Fruit fly (Drosophila melanogaster) whole organism, embryonic: Measurements from ENCODE around the gene Psf2.

Source experiments
- CG10267 ChIP-seq: fragments of 200-800 bp; sonication (Bioruptor generic); optimal IDR thresholded peaks from 2 replicates; lab custom pipeline; 2018; ENCODE audit warnings: missing biosample characterization, mild to moderate bottlenecking, missing genetic modification characterization, moderate library complexity
- CG11093 ChIP-seq: fragments of 200-800 bp; sonication (Bioruptor generic); IDR thresholded peaks from 3 replicates; pipeline ENCODE4 v1.3.6; 2022; ENCODE audit warnings: missing biosample characterization, missing genetic modification characterization
- CG11398 ChIP-seq: fragments of 200-800 bp; sonication (Bioruptor generic); optimal IDR thresholded peaks from 2 replicates; lab custom pipeline; 2016; ENCODE audit warnings: missing biosample characterization, missing genetic modification characterization
- CG11695 ChIP-seq: fragments of 200-800 bp; sonication (Bioruptor generic); IDR thresholded peaks from 3 replicates; pipeline ENCODE4 v1.3.6; 2022; ENCODE audit warnings: missing biosample characterization, missing genetic modification characterization
- CG12744 ChIP-seq: fragments of 200-800 bp; sonication (Bioruptor generic); optimal IDR thresholded peaks from 2 replicates; lab custom pipeline; 2016; ENCODE audit warnings: missing biosample characterization, missing genetic modification characterization
- CG13624 ChIP-seq: fragments of 200-800 bp; sonication (Bioruptor generic); optimal IDR thresholded peaks from 2 replicates; lab custom pipeline; 2016; ENCODE audit warnings: missing biosample characterization, missing genetic modification characterization
- CG14860 ChIP-seq: fragments of 200-800 bp; sonication (Bioruptor generic); IDR thresholded peaks from 3 replicates; pipeline ENCODE4 v1.3.6; 2022; ENCODE audit warnings: missing biosample characterization, missing genetic modification characterization; ENCODE audit not compliant: partially characterized antibody
- CG15696 ChIP-seq: fragments of 200-800 bp; sonication (Bioruptor generic); optimal IDR thresholded peaks from 2 replicates; lab custom pipeline; 2019; ENCODE audit warnings: missing biosample characterization, mild to moderate bottlenecking, missing genetic modification characterization, moderate library complexity
- CG1832 ChIP-seq: fragments of 200-800 bp; sonication (Bioruptor generic); optimal IDR thresholded peaks from 2 replicates; lab custom pipeline; 2017; ENCODE audit warnings: missing biosample characterization, mild to moderate bottlenecking, missing genetic modification characterization, inconsistent platforms
- CG30431 ChIP-seq: fragments of 200-800 bp; sonication (Bioruptor generic); optimal IDR thresholded peaks from 2 replicates; lab custom pipeline; 2017; ENCODE audit warnings: missing biosample characterization, missing genetic modification characterization
- CG33213 ChIP-seq: fragments of 200-800 bp; sonication (Bioruptor generic); optimal IDR thresholded peaks from 3 replicates; lab custom pipeline; 2016; ENCODE audit warnings: missing biosample characterization, missing genetic modification characterization
- CG42726 ChIP-seq: fragments of 200-800 bp; sonication (Bioruptor generic); IDR thresholded peaks from 2 replicates; pipeline ENCODE4 v1.3.6; 2022; ENCODE audit warnings: missing biosample characterization, missing genetic modification characterization; ENCODE audit not compliant: partially characterized antibody
- CG4424 ChIP-seq: fragments of 200-800 bp; sonication (Bioruptor generic); optimal IDR thresholded peaks from 3 replicates; lab custom pipeline; 2016; ENCODE audit warnings: missing biosample characterization, missing genetic modification characterization
- CG5953 ChIP-seq: fragments of 200-800 bp; sonication (Bioruptor generic); IDR thresholded peaks from 2 replicates; pipeline ENCODE4 v1.3.6; 2022; ENCODE audit warnings: missing biosample characterization, missing genetic modification characterization
- CG6654 ChIP-seq: fragments of 200-800 bp; sonication (Bioruptor generic); optimal IDR thresholded peaks from 2 replicates; lab custom pipeline; 2017; ENCODE audit warnings: missing biosample characterization, mild to moderate bottlenecking, missing genetic modification characterization
- CG8478 ChIP-seq: fragments of >200 bp; optimal IDR thresholded peaks from 2 replicates; lab custom pipeline; 2018
- CG8924 ChIP-seq: fragments of 200-800 bp; optimal IDR thresholded peaks from 3 replicates; lab custom pipeline; 2019; ENCODE audit warnings: missing biosample characterization, mild to moderate bottlenecking, missing genetic modification characterization, moderate library complexity
- Dip3 ChIP-seq: fragments of 200-800 bp; sonication (Bioruptor generic); optimal IDR thresholded peaks from 3 replicates; lab custom pipeline; 2016; ENCODE audit warnings: missing biosample characterization, missing genetic modification characterization
- E2f1 ChIP-seq: fragments of 200-800 bp; sonication (Bioruptor generic); IDR thresholded peaks from 2 replicates; pipeline ENCODE4 v1.3.6; 2022; ENCODE audit warnings: missing biosample characterization, missing genetic modification characterization
- Elba2 ChIP-seq: fragments of 200-800 bp; sonication (Bioruptor generic); optimal IDR thresholded peaks from 3 replicates; lab custom pipeline; 2016; ENCODE audit warnings: missing biosample characterization, missing genetic modification characterization
- Fer2 ChIP-seq: fragments of 200-800 bp; sonication (Bioruptor generic); optimal IDR thresholded peaks from 2 replicates; lab custom pipeline; 2018; ENCODE audit warnings: missing biosample characterization, mild to moderate bottlenecking, missing genetic modification characterization, moderate library complexity
- HHEX ChIP-seq: fragments of 200-800 bp; sonication (Bioruptor generic); optimal IDR thresholded peaks from 3 replicates; lab custom pipeline; 2017; ENCODE audit warnings: missing biosample characterization, mild to moderate bottlenecking, missing genetic modification characterization, missing genetic modification reagents
- Hey ChIP-seq: fragments of 200-800 bp; sonication (Bioruptor generic); optimal IDR thresholded peaks from 3 replicates; lab custom pipeline; 2018; ENCODE audit warnings: missing biosample characterization, mild to moderate bottlenecking, missing genetic modification characterization
- Hr78 ChIP-seq, 2 experiments: fragments of 200-800 bp in 1 of 2; fragments of >200 bp in 1 of 2; sonication (Bioruptor generic) in 1 of 2; optimal IDR thresholded peaks; 2 replicates each; lab custom pipeline; 2017 to 2019; ENCODE audit warnings: missing biosample characterization in 2 of 2, missing genetic modification characterization in 2 of 2, mild to moderate bottlenecking in 1 of 2, moderate library complexity in 1 of 2
- Lhr ChIP-seq: fragments of 200-800 bp; sonication (Bioruptor generic); optimal IDR thresholded peaks from 3 replicates; lab custom pipeline; 2017; ENCODE audit warnings: mild to moderate bottlenecking, missing biosample characterization, missing genetic modification reagents, missing genetic modification characterization
- Mes4 ChIP-seq: fragments of 200-800 bp; sonication (Bioruptor generic); optimal IDR thresholded peaks from 2 replicates; lab custom pipeline; 2016; ENCODE audit warnings: missing biosample characterization, missing genetic modification characterization
- Opbp ChIP-seq: fragments of 200-800 bp; sonication (Bioruptor generic); IDR thresholded peaks from 3 replicates; pipeline ENCODE4 v1.3.6; 2022; ENCODE audit warnings: missing biosample characterization, missing genetic modification characterization; ENCODE audit not compliant: partially characterized antibody
- Sry-β ChIP-seq: fragments of 200-800 bp; sonication (Bioruptor generic); optimal IDR thresholded peaks from 2 replicates; lab custom pipeline; 2018; ENCODE audit warnings: missing biosample characterization, mild to moderate bottlenecking, missing genetic modification characterization, moderate library complexity
- Xbp1 ChIP-seq: fragments of 200-800 bp; sonication (Bioruptor generic); optimal IDR thresholded peaks from 3 replicates; lab custom pipeline; 2016; ENCODE audit warnings: missing biosample characterization, mild to moderate bottlenecking, missing genetic modification characterization
- Xrp1 ChIP-seq: fragments of 200-800 bp; sonication (Bioruptor generic); IDR thresholded peaks from 2 replicates; pipeline ENCODE4 v1.3.6; 2022; ENCODE audit warnings: missing biosample characterization, missing genetic modification characterization
- YL-1 ChIP-seq: fragments of 200-800 bp; sonication (Bioruptor generic); optimal IDR thresholded peaks from 3 replicates; lab custom pipeline; 2017; ENCODE audit warnings: missing biosample characterization, mild to moderate bottlenecking, missing genetic modification characterization
- bsh ChIP-seq, 2 experiments: fragments of 200-800 bp; sonication (Bioruptor generic); optimal IDR thresholded peaks; 2 replicates each; lab custom pipeline; 2017 to 2018; ENCODE audit warnings: mild to moderate bottlenecking in 2 of 2, missing biosample characterization in 2 of 2, missing genetic modification characterization in 2 of 2, moderate library complexity in 1 of 2
- dmrt11E ChIP-seq: fragments of 200-800 bp; sonication (Bioruptor generic); optimal IDR thresholded peaks from 3 replicates; lab custom pipeline; 2018; ENCODE audit warnings: missing biosample characterization, mild to moderate bottlenecking, missing genetic modification characterization, moderate library complexity
- gcm2 ChIP-seq: fragments of 200-800 bp; sonication (Bioruptor generic); optimal IDR thresholded peaks from 2 replicates; lab custom pipeline; 2016; ENCODE audit warnings: missing biosample characterization, missing genetic modification characterization
- grn ChIP-seq: fragments of 200-800 bp; sonication (Bioruptor generic); optimal IDR thresholded peaks from 3 replicates; lab custom pipeline; 2017; ENCODE audit warnings: missing biosample characterization, missing genetic modification characterization
- gro ChIP-seq: fragments of 200-800 bp; sonication (Bioruptor generic); optimal IDR thresholded peaks from 2 replicates; lab custom pipeline; 2016; ENCODE audit warnings: missing biosample characterization, missing genetic modification characterization
- hkb ChIP-seq, 2 experiments: fragments of 200-800 bp in 1 of 2; fragments of >200 bp in 1 of 2; sonication (Bioruptor generic) in 1 of 2; IDR thresholded peaks in 1 of 2; optimal IDR thresholded peaks in 1 of 2; 2 replicates each; pipeline versions ENCODE4 v1.3.6 to Lab custom; 2017 to 2022; ENCODE audit warnings: missing biosample characterization in 1 of 2, missing genetic modification characterization in 1 of 2
- maf-S ChIP-seq: fragments of 200-800 bp; sonication (Bioruptor generic); optimal IDR thresholded peaks from 2 replicates; lab custom pipeline; 2016; ENCODE audit warnings: missing biosample characterization, missing genetic modification characterization
- pum ChIP-seq: fragments of 200-800 bp; sonication (Bioruptor generic); optimal IDR thresholded peaks from 2 replicates; lab custom pipeline; 2016; ENCODE audit warnings: missing biosample characterization, missing genetic modification characterization
- sc ChIP-seq, 3 experiments: fragments of >200 bp in 2 of 3; fragments of 200-800 bp in 1 of 3; sonication (Bioruptor generic) in 1 of 3; optimal IDR thresholded peaks; 2 replicates in 2 of 3; 3 replicates in 1 of 3; lab custom pipeline; 2017; ENCODE audit warnings: mild to moderate bottlenecking in 1 of 3, missing biosample characterization in 1 of 3, missing genetic modification characterization in 1 of 3, missing genetic modification reagents in 1 of 3
- schlank ChIP-seq: fragments of 200-800 bp; sonication (Bioruptor generic); optimal IDR thresholded peaks from 2 replicates; lab custom pipeline; 2018; ENCODE audit warnings: missing biosample characterization, mild to moderate bottlenecking, missing genetic modification characterization
- seq ChIP-seq: fragments of 200-800 bp; sonication (Bioruptor generic); IDR thresholded peaks from 2 replicates; pipeline ENCODE4 v1.3.6; 2022; ENCODE audit warnings: missing biosample characterization, missing genetic modification characterization
- tap ChIP-seq: fragments of 200-800 bp; optimal IDR thresholded peaks from 3 replicates; lab custom pipeline; 2019; ENCODE audit warnings: missing biosample characterization, mild to moderate bottlenecking, missing genetic modification characterization, moderate library complexity
- tin ChIP-seq: fragments of 200-800 bp; sonication (Bioruptor generic); optimal IDR thresholded peaks from 3 replicates; lab custom pipeline; 2016; ENCODE audit warnings: missing biosample characterization, missing genetic modification characterization
- trem ChIP-seq: fragments of 200-800 bp; optimal IDR thresholded peaks from 3 replicates; lab custom pipeline; 2019; ENCODE audit warnings: missing biosample characterization, mild to moderate bottlenecking, missing genetic modification characterization, moderate library complexity
- twi ChIP-seq: fragments of 200-800 bp; optimal IDR thresholded peaks from 2 replicates; lab custom pipeline; 2019; ENCODE audit warnings: missing biosample characterization, mild to moderate bottlenecking, missing genetic modification characterization, moderate library complexity
- wor ChIP-seq: fragments of 200-800 bp; sonication (Bioruptor generic); IDR thresholded peaks from 2 replicates; pipeline ENCODE4 v1.3.6; 2022; ENCODE audit warnings: missing biosample characterization, missing genetic modification characterization
- yki ChIP-seq: fragments of >200 bp; optimal IDR thresholded peaks from 3 replicates; lab custom pipeline; 2018
- zfh2 ChIP-seq: fragments of 200-800 bp; sonication (Bioruptor generic); optimal IDR thresholded peaks from 2 replicates; lab custom pipeline; 2016; ENCODE audit warnings: missing biosample characterization, missing genetic modification characterization

Gene Psf2

DNA sequence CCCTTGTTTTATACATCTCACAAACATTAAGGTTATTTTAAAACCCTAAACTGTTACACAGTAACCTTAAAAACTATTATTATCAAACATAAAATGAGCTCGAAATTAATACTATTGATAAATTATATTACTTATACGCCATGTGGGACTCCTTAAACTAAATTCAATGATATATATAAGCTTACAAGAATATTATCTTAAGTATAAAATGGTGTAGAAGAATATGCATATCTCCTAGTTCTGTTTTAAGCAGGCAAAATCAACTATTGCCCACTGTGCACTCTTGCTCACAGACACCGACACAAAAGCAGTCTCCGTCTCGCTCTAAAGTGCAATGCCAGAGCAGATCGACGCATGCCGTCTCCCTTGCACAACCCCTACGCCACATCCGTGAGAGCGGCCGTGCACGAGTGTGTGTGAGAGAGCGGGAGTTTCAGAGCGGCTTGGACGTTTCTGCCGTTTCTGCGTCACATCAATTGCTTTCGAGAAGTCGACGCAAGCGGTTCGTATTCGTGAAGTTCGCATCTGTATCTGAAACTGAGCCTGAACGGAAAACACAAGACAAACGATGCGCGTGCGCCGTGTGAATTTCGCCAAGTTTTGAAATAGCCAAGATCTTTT is 15.5 kb downstream of the Psf2 start (continued):
- TF ChIP-seq CG8478 (lab: Kevin White, UChicago) (peak; percentile 97), YL-1 (GFP tag; lab: Kevin White, UChicago) (peak; percentile 19), bsh (GFP tag; optimal IDR thresholded peaks at IDR 0.05; lab: Kevin White, UChicago) (peak; percentile 14 to 72), maf-S (GFP tag; lab: Kevin White, UChicago) (no peak), tap (tag; lab: Kevin White, UChicago) (peak; percentile 38), yki (peak; percentile 85), CG11093 (GFP tag; lab: Robert Waterston, UW) (0 out of 3 replicates have a peak, but pooled peaks have one; percentile 15), twi (peak; percentile 78), Elba2 (GFP tag; lab: Kevin White, UChicago) (peak; percentile 60), CG8924 (tag; lab: Kevin White, UChicago) (peak; percentile 77), grn (GFP tag; lab: Kevin White, UChicago) (no peak), wor (GFP tag; lab: Robert Waterston, UW) (no peak), CG30431 (GFP tag; lab: Kevin White, UChicago) (no peak), Lhr (GFP tag; lab: Kevin White, UChicago) (peak; percentile 53), Xbp1 (GFP tag; lab: Kevin White, UChicago) (peak; percentile 42), dmrt11E (tag; lab: Kevin White, UChicago) (peak; percentile 93), Hr78 (GFP tag; optimal IDR thresholded peaks at IDR 0.05; lab: Kevin White, UChicago) (peak in 1 of 2 experiments; percentile 60), trem (tag; lab: Kevin White, UChicago) (peak; percentile 82), Dip3 (GFP tag; lab: Kevin White, UChicago) (no peak), CG6654 (GFP tag; lab: Kevin White, UChicago) (no peak), schlank (no peak), CG33213 (GFP tag; lab: Kevin White, UChicago) (no peak), CG5953 (GFP tag; lab: Robert Waterston, UW) (no peak), CG11695 (GFP tag; lab: Robert Waterston, UW) (peak; percentile 33; the same call in 1 of the 3 replicates), CG13624 (no peak), Xrp1 (GFP tag; lab: Robert Waterston, UW) (peak; percentile 64), hkb (optimal IDR thresholded peaks at IDR 0.05; lab: Kevin White, UChicago) (no peak), hkb (GFP tag; IDR thresholded peaks at IDR 0.05; lab: Robert Waterston, UW) (0 out of 2 replicates have a peak, but pooled peaks have one; percentile 34), pum (no peak), tin (GFP tag; lab: Kevin White, UChicago) (peak; percentile 51), gcm2 (GFP tag; lab: Kevin White, UChicago) (no peak), E2f1 (no peak; the same call in 1 of the 2 replicates), CG14860 (no peak), Sry-β (GFP tag; lab: Kevin White, UChicago) (peak; percentile 40), Opbp (GFP tag; lab: Robert Waterston, UW) (peak; percentile 53; the same call in 1 of the 3 replicates), sc (optimal IDR thresholded peaks at IDR 0.05; lab: Kevin White, UChicago) (no peak), sc (GFP tag; optimal IDR thresholded peaks at IDR 0.05; lab: Kevin White, UChicago) (peak; percentile 64), gro (GFP tag; lab: Kevin White, UChicago) (no peak), CG42726 (GFP tag; lab: Robert Waterston, UW) (0 out of 2 replicates have a peak, but pooled peaks have one; percentile 41), HHEX (GFP tag; lab: Kevin White, UChicago) (no peak), Hey (tag; lab: Kevin White, UChicago) (no peak), CG15696 (tag; lab: Kevin White, UChicago) (peak; percentile 92), zfh2 (GFP tag; lab: Kevin White, UChicago) (no peak), CG11398 (GFP tag; lab: Kevin White, UChicago) (no peak), CG10267 (tag; lab: Kevin White, UChicago) (peak; percentile 76), Mes4 (GFP tag; lab: Kevin White, UChicago) (no peak), CG1832 (peak; percentile 92), Fer2 (no peak), CG12744 (GFP tag; lab: Kevin White, UChicago) (peak; percentile 17), seq (peak; percentile 71), CG4424 (GFP tag; lab: Kevin White, UChicago) (peak; percentile 75)
